Fruit fly (Drosophila melanogaster) whole organism, embryonic: Measurements from ENCODE around the gene Orp8.

Experiments used
- Asciz ChIP-seq: fragments of 200-800 bp; sonication (Bioruptor generic); optimal IDR thresholded peaks from 2 replicates; lab custom pipeline; 2017; ENCODE audit warnings: missing biosample characterization, mild to moderate bottlenecking, missing genetic modification characterization, missing genetic modification reagents
- CG10267 ChIP-seq: fragments of 200-800 bp; sonication (Bioruptor generic); optimal IDR thresholded peaks from 2 replicates; lab custom pipeline; 2018; ENCODE audit warnings: missing biosample characterization, mild to moderate bottlenecking, missing genetic modification characterization, moderate library complexity
- CG10979 ChIP-seq: fragments of 200-800 bp; sonication (Bioruptor generic); optimal IDR thresholded peaks from 2 replicates; lab custom pipeline; 2018; ENCODE audit warnings: missing biosample characterization, mild to moderate bottlenecking, missing genetic modification characterization, moderate library complexity
- CG14014 ChIP-seq: fragments of 200-800 bp; sonication (Bioruptor generic); IDR thresholded peaks from 2 replicates; pipeline ENCODE4 v1.3.6; 2022; ENCODE audit warnings: missing biosample characterization, missing genetic modification characterization
- CG15696 ChIP-seq: fragments of 200-800 bp; sonication (Bioruptor generic); optimal IDR thresholded peaks from 2 replicates; lab custom pipeline; 2019; ENCODE audit warnings: missing biosample characterization, mild to moderate bottlenecking, missing genetic modification characterization, moderate library complexity
- CG1602 ChIP-seq: fragments of 200-800 bp; sonication (Bioruptor generic); optimal IDR thresholded peaks from 3 replicates; lab custom pipeline; 2016; ENCODE audit warnings: missing biosample characterization, missing genetic modification characterization
- CG17328 ChIP-seq: fragments of 200-800 bp; sonication (Bioruptor generic); IDR thresholded peaks from 2 replicates; pipeline ENCODE4 v1.3.6; 2022; ENCODE audit warnings: missing biosample characterization, missing genetic modification characterization
- CG17359 ChIP-seq: fragments of 200-800 bp; sonication (Bioruptor generic); optimal IDR thresholded peaks from 3 replicates; lab custom pipeline; 2018; ENCODE audit warnings: missing biosample characterization, mild to moderate bottlenecking, missing genetic modification characterization, moderate library complexity
- CG17385 ChIP-seq: fragments of 200-800 bp; sonication (Bioruptor generic); optimal IDR thresholded peaks from 3 replicates; lab custom pipeline; 2018; ENCODE audit warnings: missing biosample characterization, mild to moderate bottlenecking, missing genetic modification characterization
- CG17612 ChIP-seq: fragments of 200-800 bp; sonication (Bioruptor generic); IDR thresholded peaks from 2 replicates; pipeline ENCODE4 v1.3.6; 2022; ENCODE audit warnings: missing biosample characterization, missing genetic modification characterization
- CG2120 ChIP-seq: fragments of 200-800 bp; sonication (Bioruptor generic); optimal IDR thresholded peaks from 3 replicates; lab custom pipeline; 2016; ENCODE audit warnings: missing biosample characterization, missing genetic modification characterization
- CG2202 ChIP-seq: fragments of 200-800 bp; sonication (Bioruptor generic); optimal IDR thresholded peaks from 2 replicates; lab custom pipeline; 2018; ENCODE audit warnings: missing biosample characterization, mild to moderate bottlenecking, missing genetic modification characterization
- CG30403 ChIP-seq: fragments of 200-800 bp; sonication (Bioruptor generic); optimal IDR thresholded peaks from 3 replicates; lab custom pipeline; 2016; ENCODE audit warnings: missing biosample characterization, missing genetic modification characterization
- CG31224 ChIP-seq: fragments of 200-800 bp; sonication (Bioruptor generic); IDR thresholded peaks from 2 replicates; pipeline ENCODE4 v1.3.6; 2022; ENCODE audit warnings: missing biosample characterization, missing genetic modification characterization
- CG31441 ChIP-seq: fragments of 200-800 bp; sonication (Bioruptor generic); IDR thresholded peaks from 2 replicates; pipeline ENCODE4 v1.3.6; 2022; ENCODE audit warnings: missing biosample characterization, missing genetic modification characterization
- CG3995 ChIP-seq: fragments of 200-800 bp; sonication (Bioruptor generic); optimal IDR thresholded peaks from 3 replicates; lab custom pipeline; 2016; ENCODE audit warnings: missing biosample characterization, missing genetic modification characterization
- CG4282 ChIP-seq: fragments of 200-800 bp; sonication (Bioruptor generic); optimal IDR thresholded peaks from 2 replicates; lab custom pipeline; 2016; ENCODE audit warnings: missing biosample characterization, missing genetic modification characterization
- CG4424 ChIP-seq: fragments of 200-800 bp; sonication (Bioruptor generic); optimal IDR thresholded peaks from 3 replicates; lab custom pipeline; 2016; ENCODE audit warnings: missing biosample characterization, missing genetic modification characterization
- CG4854 ChIP-seq: fragments of 200-800 bp; sonication (Bioruptor generic); optimal IDR thresholded peaks from 2 replicates; lab custom pipeline; 2016; ENCODE audit warnings: missing biosample characterization, missing genetic modification characterization, inconsistent platforms
- CG6813 ChIP-seq: fragments of 200-800 bp; sonication (Bioruptor generic); optimal IDR thresholded peaks from 2 replicates; lab custom pipeline; 2017; ENCODE audit warnings: missing biosample characterization, missing genetic modification characterization, mild to moderate bottlenecking, moderate library complexity, missing genetic modification reagents
- CG7963 ChIP-seq: fragments of 200-800 bp; sonication (Bioruptor generic); IDR thresholded peaks from 3 replicates; pipeline ENCODE4 v1.3.6; 2022; ENCODE audit warnings: missing biosample characterization, missing genetic modification characterization; ENCODE audit not compliant: partially characterized antibody
- CG8924 ChIP-seq: fragments of 200-800 bp; optimal IDR thresholded peaks from 3 replicates; lab custom pipeline; 2019; ENCODE audit warnings: missing biosample characterization, mild to moderate bottlenecking, missing genetic modification characterization, moderate library complexity
- CrebB ChIP-seq: fragments of 200-800 bp; sonication (Bioruptor generic); optimal IDR thresholded peaks from 3 replicates; lab custom pipeline; 2018; ENCODE audit warnings: missing biosample characterization, mild to moderate bottlenecking, missing genetic modification characterization
- D19A ChIP-seq: fragments of 200-800 bp; optimal IDR thresholded peaks from 3 replicates; lab custom pipeline; 2019; ENCODE audit warnings: missing biosample characterization, mild to moderate bottlenecking, missing genetic modification characterization, moderate library complexity
- D19B ChIP-seq: fragments of 200-800 bp; sonication (Bioruptor generic); optimal IDR thresholded peaks from 2 replicates; lab custom pipeline; 2017; ENCODE audit warnings: missing biosample characterization, mild to moderate bottlenecking, missing genetic modification characterization
- E2f1 ChIP-seq: fragments of 200-800 bp; sonication (Bioruptor generic); IDR thresholded peaks from 2 replicates; pipeline ENCODE4 v1.3.6; 2022; ENCODE audit warnings: missing biosample characterization, missing genetic modification characterization
- Hr51 ChIP-seq, 2 experiments: fragments of 200-800 bp; sonication (Bioruptor generic); optimal IDR thresholded peaks; 2 replicates in 1 of 2; 3 replicates in 1 of 2; lab custom pipeline; 2016 to 2018; ENCODE audit warnings: missing biosample characterization in 2 of 2, missing genetic modification characterization in 2 of 2, mild to moderate bottlenecking in 1 of 2, moderate library complexity in 1 of 2
- Oli ChIP-seq: fragments of 200-800 bp; sonication (Bioruptor generic); optimal IDR thresholded peaks from 2 replicates; lab custom pipeline; 2018; ENCODE audit warnings: missing biosample characterization, mild to moderate bottlenecking, missing genetic modification characterization, moderate library complexity
- Pdp1 ChIP-seq, 2 experiments: fragments of 200-800 bp; sonication (Bioruptor generic); optimal IDR thresholded peaks; 3 replicates each; lab custom pipeline; 2016; ENCODE audit warnings: missing biosample characterization in 2 of 2, missing genetic modification characterization in 2 of 2, mild to moderate bottlenecking in 1 of 2, moderate library complexity in 1 of 2
- Ssrp ChIP-seq: fragments of 200-800 bp; sonication (Bioruptor generic); optimal IDR thresholded peaks from 2 replicates; lab custom pipeline; 2018; ENCODE audit warnings: missing biosample characterization, mild to moderate bottlenecking, missing genetic modification characterization, moderate library complexity
- bcd ChIP-seq: fragments of 200-800 bp; sonication (Bioruptor generic); optimal IDR thresholded peaks from 2 replicates; lab custom pipeline; 2017; ENCODE audit warnings: missing biosample characterization, mild to moderate bottlenecking, missing genetic modification characterization
- emc ChIP-seq: fragments of 200-800 bp; sonication (Bioruptor generic); optimal IDR thresholded peaks from 2 replicates; lab custom pipeline; 2016; ENCODE audit warnings: missing biosample characterization, missing genetic modification characterization
- fd96Cb ChIP-seq: fragments of 200-800 bp; sonication (Bioruptor generic); optimal IDR thresholded peaks from 2 replicates; lab custom pipeline; 2018; ENCODE audit warnings: missing biosample characterization, mild to moderate bottlenecking, missing genetic modification characterization, moderate library complexity
- h ChIP-seq: fragments of >200 bp; optimal IDR thresholded peaks from 2 replicates; lab custom pipeline; 2017
- ind ChIP-seq: fragments of 200-800 bp; sonication (Bioruptor generic); optimal IDR thresholded peaks from 3 replicates; lab custom pipeline; 2016; ENCODE audit warnings: missing biosample characterization, missing genetic modification characterization
- kay ChIP-seq: fragments of 200-800 bp; sonication (Bioruptor generic); optimal IDR thresholded peaks from 2 replicates; lab custom pipeline; 2016; ENCODE audit warnings: missing biosample characterization, missing genetic modification characterization
- lov ChIP-seq, 2 experiments: fragments of 200-800 bp in 1 of 2; fragments of >200 bp in 1 of 2; sonication (Bioruptor generic) in 1 of 2; IDR thresholded peaks in 1 of 2; optimal IDR thresholded peaks in 1 of 2; 2 replicates in 1 of 2; 3 replicates in 1 of 2; pipeline versions ENCODE4 v1.3.6 to Lab custom; 2017 to 2022; ENCODE audit warnings: missing biosample characterization in 1 of 2, missing genetic modification characterization in 1 of 2
- nerfin-1 ChIP-seq: fragments of 200-800 bp; sonication (Bioruptor generic); optimal IDR thresholded peaks from 3 replicates; lab custom pipeline; 2019; ENCODE audit warnings: missing biosample characterization, mild to moderate bottlenecking, missing genetic modification characterization, moderate library complexity
- pho ChIP-seq: fragments of 200-800 bp; sonication (Bioruptor generic); optimal IDR thresholded peaks from 2 replicates; lab custom pipeline; 2016; ENCODE audit warnings: missing biosample characterization, missing genetic modification characterization
- pzg ChIP-seq: fragments of 200-800 bp; sonication (Bioruptor generic); optimal IDR thresholded peaks from 3 replicates; lab custom pipeline; 2018; ENCODE audit warnings: missing biosample characterization, mild to moderate bottlenecking, missing genetic modification characterization, moderate library complexity
- run ChIP-seq: fragments of 200-800 bp; sonication (Bioruptor generic); optimal IDR thresholded peaks from 3 replicates; lab custom pipeline; 2018; ENCODE audit warnings: missing biosample characterization, mild to moderate bottlenecking, missing genetic modification characterization
- sens-2 ChIP-seq: fragments of 200-800 bp; sonication (Bioruptor generic); IDR thresholded peaks from 2 replicates; pipeline ENCODE4 v1.3.6; 2022; ENCODE audit warnings: missing biosample characterization, missing genetic modification characterization
- slbo ChIP-seq: fragments of 200-800 bp; sonication (Bioruptor generic); IDR thresholded peaks from 2 replicates; pipeline ENCODE4 v1.3.6; 2022; ENCODE audit warnings: missing biosample characterization, missing genetic modification characterization
- sr ChIP-seq: fragments of 200-800 bp; sonication (Bioruptor generic); IDR thresholded peaks from 3 replicates; pipeline ENCODE4 v1.3.6; 2022; ENCODE audit warnings: missing biosample characterization, missing genetic modification characterization
- tin ChIP-seq: fragments of 200-800 bp; sonication (Bioruptor generic); optimal IDR thresholded peaks from 3 replicates; lab custom pipeline; 2016; ENCODE audit warnings: missing biosample characterization, missing genetic modification characterization
- tna ChIP-seq: fragments of 200-800 bp; sonication (Bioruptor generic); IDR thresholded peaks from 2 replicates; pipeline ENCODE4 v1.3.6; 2022; ENCODE audit warnings: missing biosample characterization, missing genetic modification characterization; ENCODE audit not compliant: partially characterized antibody
- tup ChIP-seq: fragments of 200-800 bp; sonication (Bioruptor generic); optimal IDR thresholded peaks from 2 replicates; lab custom pipeline; 2016; ENCODE audit warnings: missing biosample characterization, mild to moderate bottlenecking, missing genetic modification characterization, moderate library complexity
- wek ChIP-seq: fragments of 200-800 bp; sonication (Bioruptor generic); optimal IDR thresholded peaks from 3 replicates; lab custom pipeline; 2018; ENCODE audit warnings: missing biosample characterization, mild to moderate bottlenecking, missing genetic modification characterization, moderate library complexity

Orp8 gene

DNA sequence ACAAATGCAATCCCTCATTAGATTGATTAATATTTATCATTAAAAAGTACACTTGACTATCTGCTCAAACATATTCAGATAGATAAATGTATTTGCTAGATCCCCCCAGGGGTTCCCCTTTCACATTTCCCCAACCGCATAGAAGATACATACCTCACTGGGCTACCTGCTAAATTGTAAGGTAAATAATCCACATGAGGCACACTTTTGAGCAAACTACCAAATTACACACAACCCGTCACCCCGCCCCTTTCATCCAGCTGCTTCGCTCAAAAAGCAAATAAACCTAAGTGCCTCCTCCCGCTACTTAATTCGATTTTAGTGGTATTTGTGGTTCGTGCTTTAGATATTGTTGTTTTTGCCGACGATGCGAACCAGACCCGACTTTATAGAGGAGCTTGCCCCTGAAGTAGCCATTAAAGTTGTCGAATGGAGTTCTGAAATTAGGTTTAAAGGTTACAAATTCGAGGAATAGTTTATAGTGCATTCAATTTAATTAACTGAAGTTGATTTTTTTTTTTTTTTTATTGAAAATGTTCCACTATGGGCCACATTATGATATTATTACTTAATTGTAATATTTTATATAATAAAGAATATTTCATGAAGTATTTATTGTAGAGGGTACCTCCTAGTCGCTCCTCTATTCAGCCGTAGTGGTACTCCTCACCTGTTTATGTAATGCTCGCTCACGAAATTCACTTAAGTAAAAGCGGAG lies 46.1 kb upstream of the Orp8 start (continued):
- TF ChIP-seq E2f1 (GFP tag; lab: Robert Waterston, UW) (peak; percentile 25; the same call in 1 of the 2 replicates), fd96Cb (tag; lab: Kevin White, UChicago) (peak; percentile 20), CG17612 (no peak), D19A (peak; percentile 64), run (tag; lab: Kevin White, UChicago) (peak; percentile 15), CG7963 (GFP tag; lab: Robert Waterston, UW) (no peak), kay (GFP tag; lab: Kevin White, UChicago) (no peak), CG8924 (tag; lab: Kevin White, UChicago) (no peak), CG4424 (GFP tag; lab: Kevin White, UChicago) (peak; percentile 6), CG2202 (tag; lab: Kevin White, UChicago) (peak; percentile 19), slbo (GFP tag; lab: Robert Waterston, UW) (peak; percentile 12; the same call in 1 of the 2 replicates), CG31224 (0 out of 2 replicates have a peak, but pooled peaks have one; percentile 11), CG17359 (tag; lab: Kevin White, UChicago) (peak; percentile 12), tup (GFP tag; lab: Kevin White, UChicago) (no peak), CrebB (tag; lab: Kevin White, UChicago) (no peak), wek (GFP tag; lab: Kevin White, UChicago) (peak; percentile 30), CG10267 (no peak), emc (GFP tag; lab: Kevin White, UChicago) (no peak), CG1602 (GFP tag; lab: Kevin White, UChicago) (no peak), CG4854 (GFP tag; lab: Kevin White, UChicago) (no peak), nerfin-1 (no peak), tin (GFP tag; lab: Kevin White, UChicago) (peak; percentile 18), Hr51 (GFP tag; optimal IDR thresholded peaks at IDR 0.05; lab: Kevin White, UChicago) (peak in 1 of 2 experiments; percentile 33), CG30403 (peak; percentile 33), CG2120 (peak; percentile 2), ind (GFP tag; lab: Kevin White, UChicago) (peak; percentile 5), sens-2 (GFP tag; lab: Robert Waterston, UW) (no peak), Asciz (peak; percentile 21), CG4282 (GFP tag; lab: Kevin White, UChicago) (no peak), CG17328 (GFP tag; lab: Robert Waterston, UW) (0 out of 2 replicates have a peak, but pooled peaks have one; percentile 16), CG17385 (GFP tag; lab: Kevin White, UChicago) (no peak), CG3995 (GFP tag; lab: Kevin White, UChicago) (no peak), pho (GFP tag; lab: Kevin White, UChicago) (no peak), Pdp1 (GFP tag; optimal IDR thresholded peaks at IDR 0.05; lab: Kevin White, UChicago) (peak in 1 of 2 experiments; percentile 81), lov (optimal IDR thresholded peaks at IDR 0.05; lab: Kevin White, UChicago) (no peak), lov (GFP tag; IDR thresholded peaks at IDR 0.05; lab: Robert Waterston, UW) (0 out of 3 replicates have a peak, but pooled peaks have one; percentile 7), CG14014 (GFP tag; lab: Robert Waterston, UW) (no peak), tna (GFP tag; lab: Robert Waterston, UW) (no peak), CG6813 (GFP tag; lab: Kevin White, UChicago) (peak; percentile 19), pzg (GFP tag; lab: Kevin White, UChicago) (no peak), CG10979 (peak; percentile 36), h (no peak), CG31441 (no peak), D19B (GFP tag; lab: Kevin White, UChicago) (peak; percentile 89), sr (GFP tag; lab: Robert Waterston, UW) (0 out of 3 replicates have a peak, but pooled peaks have one; percentile 21), Oli (tag; lab: Kevin White, UChicago) (peak; percentile 40), Ssrp (tag; lab: Kevin White, UChicago) (peak; percentile 39), CG15696 (tag; lab: Kevin White, UChicago) (peak; percentile 37), bcd (peak; percentile 14)
